Fruit fly (Drosophila melanogaster) whole organism, prepupa: ENCODE data around the gene CG1637.

ENCODE experiments used
- CG10631 ChIP-seq: fragments of 200-800 bp; sonication (Bioruptor generic); optimal IDR thresholded peaks from 2 replicates; lab custom pipeline; 2016; ENCODE audit warnings: missing biosample characterization, missing genetic modification characterization
- CG1621 ChIP-seq: fragments of 200-800 bp; sonication (Bioruptor generic); optimal IDR thresholded peaks from 3 replicates; lab custom pipeline; 2018; ENCODE audit warnings: missing biosample characterization, mild to moderate bottlenecking, missing genetic modification characterization
- CG6854 ChIP-seq: fragments of 200-800 bp; sonication (Bioruptor generic); optimal IDR thresholded peaks from 2 replicates; lab custom pipeline; 2017; ENCODE audit warnings: missing biosample characterization, mild to moderate bottlenecking, missing genetic modification characterization
- Ets21C ChIP-seq: fragments of 200-800 bp; sonication (Bioruptor generic); optimal IDR thresholded peaks from 3 replicates; lab custom pipeline; 2016; ENCODE audit warnings: missing biosample characterization, missing genetic modification characterization
- Gug ChIP-seq: fragments of 200-800 bp; sonication (Bioruptor generic); IDR thresholded peaks from 2 replicates; pipeline ENCODE4 v1.3.6; 2022; ENCODE audit warnings: missing biosample characterization, missing genetic modification characterization
- Lpt ChIP-seq: fragments of 200-800 bp; sonication (Bioruptor generic); optimal IDR thresholded peaks from 3 replicates; lab custom pipeline; 2016; ENCODE audit warnings: missing biosample characterization, missing genetic modification characterization
- dac ChIP-seq: fragments of 200-800 bp; sonication (Bioruptor generic); optimal IDR thresholded peaks from 2 replicates; lab custom pipeline; 2017; ENCODE audit warnings: missing biosample characterization, mild to moderate bottlenecking, missing genetic modification characterization
- ss ChIP-seq, 2 experiments: fragments of 200-800 bp; sonication (Bioruptor generic); optimal IDR thresholded peaks; 2 replicates in 1 of 2; 3 replicates in 1 of 2; lab custom pipeline; 2017 to 2018; ENCODE audit warnings: mild to moderate bottlenecking in 2 of 2, missing biosample characterization in 2 of 2, missing genetic modification characterization in 2 of 2, moderate library complexity in 1 of 2
- topi ChIP-seq: fragments of 200-800 bp; sonication (Bioruptor generic); optimal IDR thresholded peaks from 3 replicates; lab custom pipeline; 2016; ENCODE audit warnings: missing biosample characterization, missing genetic modification characterization

DNA sequence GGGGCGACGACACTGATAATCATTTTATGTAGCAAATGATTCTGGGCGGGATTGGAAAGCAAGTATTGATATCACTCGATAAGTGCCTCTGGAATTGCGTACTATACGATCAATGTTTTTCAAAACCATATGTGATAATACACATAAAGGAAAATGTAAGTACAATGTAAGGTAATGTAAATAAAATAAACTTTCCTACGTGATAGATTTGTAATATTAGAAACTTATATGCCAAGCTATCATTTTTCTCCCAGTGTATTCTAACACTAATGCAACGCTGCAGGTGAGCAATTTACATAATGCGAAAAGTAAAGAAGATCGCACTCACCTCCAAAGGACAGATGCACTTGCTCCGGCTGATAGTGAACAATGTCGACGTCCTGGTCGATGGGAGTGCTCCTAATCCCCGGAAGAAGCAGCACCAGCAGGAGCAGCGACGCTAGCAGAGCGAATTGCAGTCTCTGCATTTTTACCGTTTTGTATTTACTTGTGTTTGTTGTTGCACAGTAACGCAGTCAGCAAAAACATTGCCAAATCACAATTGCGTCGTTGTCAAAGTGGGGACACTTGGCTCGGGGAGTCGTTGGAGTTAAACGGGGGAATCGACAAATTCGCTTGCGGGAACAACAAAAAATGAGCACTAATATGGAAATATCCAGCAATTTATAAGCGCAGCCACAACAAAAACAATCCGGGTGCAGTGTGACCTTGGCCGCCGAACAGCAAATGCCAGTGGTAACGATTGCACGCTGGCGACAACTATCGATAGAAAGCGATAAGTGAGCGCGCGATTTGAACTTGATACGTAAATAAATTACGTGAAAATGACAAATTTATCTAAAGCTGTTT is at the start of gene CG1637:
- TF ChIP-seq Lpt (GFP tag; lab: Kevin White, UChicago) (no peak), CG10631 (GFP tag; lab: Kevin White, UChicago) (peak; percentile 29), Ets21C (GFP tag; lab: Kevin White, UChicago) (peak; percentile 5), topi (GFP tag; lab: Kevin White, UChicago) (peak; percentile 48), dac (GFP tag; lab: Kevin White, UChicago) (no peak), CG6854 (no peak), CG1621 (tag; lab: Kevin White, UChicago) (peak; percentile 14), ss (GFP tag; optimal IDR thresholded peaks at IDR 0.05; lab: Kevin White, UChicago) (no peak), Gug (no peak)
